Worm (Caenorhabditis elegans) whole organism, L3 larva: ENCODE results near the gene F14H12.7.

Source experiments
- R02D3.7 ChIP-seq: fragments of 150-350 bp; optimal IDR thresholded peaks from 2 replicates; lab custom pipeline; 2014; ENCODE audit warnings: missing biosample characterization, missing genetic modification characterization
- aly-2 ChIP-seq: fragments of 150-350 bp; optimal IDR thresholded peaks from 2 replicates; lab custom pipeline; 2014; ENCODE audit warnings: missing biosample characterization, missing genetic modification characterization
- ama-1 ChIP-seq: fragments of 150-350 bp; optimal IDR thresholded peaks from 2 replicates; lab custom pipeline; 2018
- ceh-16 ChIP-seq: sonication (generic microtip); optimal IDR thresholded peaks from 2 replicates; lab custom pipeline; 2017; ENCODE audit warnings: missing biosample characterization, missing genetic modification characterization
- ceh-28 ChIP-seq: fragments of 150-350 bp; optimal IDR thresholded peaks from 2 replicates; lab custom pipeline; 2014; ENCODE audit warnings: missing biosample characterization, missing genetic modification reagents, missing genetic modification characterization
- ceh-82 ChIP-seq: fragments of 150-350 bp; optimal IDR thresholded peaks from 2 replicates; lab custom pipeline; 2014; ENCODE audit warnings: missing biosample characterization, missing genetic modification characterization
- ceh-9 ChIP-seq: sonication (generic microtip); optimal IDR thresholded peaks from 2 replicates; lab custom pipeline; 2018; ENCODE audit warnings: missing biosample characterization, missing genetic modification characterization
- daf-12 ChIP-seq: fragments of 150-350 bp; optimal IDR thresholded peaks from 2 replicates; lab custom pipeline; 2014; ENCODE audit warnings: missing biosample characterization, missing genetic modification reagents, missing genetic modification characterization
- egl-5 ChIP-seq: fragments of 150-350 bp; optimal IDR thresholded peaks from 2 replicates; lab custom pipeline; 2017; ENCODE audit warnings: missing biosample characterization, missing genetic modification reagents, missing genetic modification characterization, inconsistent platforms
- elt-1 ChIP-seq: fragments of 150-350 bp; optimal IDR thresholded peaks from 2 replicates; lab custom pipeline; 2014; ENCODE audit warnings: missing biosample characterization, missing genetic modification characterization
- elt-2 ChIP-seq: sonication (generic microtip); optimal IDR thresholded peaks from 2 replicates; lab custom pipeline; 2016; ENCODE audit warnings: missing genetic modification reagents, mild to moderate bottlenecking, missing genetic modification characterization, missing compliant biosample characterization
- elt-3 ChIP-seq, 3 experiments: fragments of 150-350 bp in 1 of 3; sonication (generic microtip) in 2 of 3; optimal IDR thresholded peaks; 2 replicates in 2 of 3; 4 replicates in 1 of 3; lab custom pipeline; 2014 to 2017; ENCODE audit warnings: missing biosample characterization in 3 of 3, missing genetic modification characterization in 3 of 3
- eor-1 ChIP-seq, 2 experiments: fragments of 150-350 bp; optimal IDR thresholded peaks; 2 replicates each; lab custom pipeline; 2014 to 2018; ENCODE audit warnings: missing biosample characterization in 2 of 2, missing genetic modification characterization in 2 of 2
- fkh-2 ChIP-seq: fragments of 150-350 bp; optimal IDR thresholded peaks from 2 replicates; lab custom pipeline; 2014; ENCODE audit warnings: missing biosample characterization, missing genetic modification reagents, missing genetic modification characterization
- fos-1 ChIP-seq: fragments of 150-350 bp; optimal IDR thresholded peaks from 2 replicates; lab custom pipeline; 2014; ENCODE audit warnings: missing biosample characterization, missing genetic modification characterization
- hmg-11 ChIP-seq: sonication (generic microtip); optimal IDR thresholded peaks from 2 replicates; lab custom pipeline; 2016; ENCODE audit warnings: missing genetic modification characterization, missing compliant biosample characterization
- jun-1 ChIP-seq: fragments of 150-350 bp; optimal IDR thresholded peaks from 2 replicates; lab custom pipeline; 2014; ENCODE audit warnings: missing biosample characterization, missing genetic modification reagents, missing genetic modification characterization
- lin-15B ChIP-seq: fragments of 150-350 bp; optimal IDR thresholded peaks from 2 replicates; lab custom pipeline; 2014; ENCODE audit warnings: missing biosample characterization, missing genetic modification characterization
- lin-39 ChIP-seq: fragments of 150-350 bp; optimal IDR thresholded peaks from 2 replicates; lab custom pipeline; 2018; ENCODE audit warnings: missing biosample characterization, missing genetic modification reagents, missing genetic modification characterization
- lsy-12 ChIP-seq: sonication (generic microtip); optimal IDR thresholded peaks from 2 replicates; lab custom pipeline; 2016; ENCODE audit warnings: mild to moderate bottlenecking, missing genetic modification characterization, missing compliant biosample characterization
- mdl-1 ChIP-seq: fragments of 150-350 bp; optimal IDR thresholded peaks from 2 replicates; lab custom pipeline; 2014; ENCODE audit warnings: missing biosample characterization, missing genetic modification characterization
- mml-1 ChIP-seq: fragments of 150-350 bp; sonication (generic microtip); optimal IDR thresholded peaks from 3 replicates; lab custom pipeline; 2014; ENCODE audit warnings: missing biosample characterization, missing genetic modification characterization
- nfya-1 ChIP-seq: sonication (generic microtip); optimal IDR thresholded peaks from 2 replicates; lab custom pipeline; 2017; ENCODE audit warnings: missing genetic modification characterization, mild to moderate bottlenecking, missing compliant biosample characterization, antibody characterized with exemption, moderate library complexity; ENCODE audit not compliant: insufficient read depth
- nhr-11 ChIP-seq: fragments of 150-350 bp; optimal IDR thresholded peaks from 2 replicates; lab custom pipeline; 2014; ENCODE audit warnings: missing biosample characterization, missing genetic modification characterization
- nhr-23 ChIP-seq: fragments of 150-350 bp; optimal IDR thresholded peaks from 2 replicates; lab custom pipeline; 2014; ENCODE audit warnings: missing biosample characterization, missing genetic modification reagents, missing genetic modification characterization
- nhr-237 ChIP-seq: fragments of 150-350 bp; optimal IDR thresholded peaks from 2 replicates; lab custom pipeline; 2014; ENCODE audit warnings: missing biosample characterization, missing genetic modification characterization
- nhr-25 ChIP-seq: sonication (generic microtip); optimal IDR thresholded peaks from 2 replicates; lab custom pipeline; 2017; ENCODE audit warnings: missing biosample characterization, missing genetic modification characterization
- nhr-43 ChIP-seq: sonication (generic microtip); optimal IDR thresholded peaks from 2 replicates; lab custom pipeline; 2016; ENCODE audit warnings: mild to moderate bottlenecking, missing genetic modification characterization, missing compliant biosample characterization; ENCODE audit not compliant: poor library complexity, severe bottlenecking
- nhr-67 ChIP-seq: fragments of 150-350 bp; optimal IDR thresholded peaks from 2 replicates; lab custom pipeline; 2014; ENCODE audit warnings: missing biosample characterization, missing genetic modification characterization
- nhr-76 ChIP-seq: fragments of 150-350 bp; sonication (generic microtip); optimal IDR thresholded peaks from 5 replicates; lab custom pipeline; 2014; ENCODE audit warnings: missing biosample characterization, missing genetic modification characterization
- nhr-77 ChIP-seq: fragments of 150-350 bp; optimal IDR thresholded peaks from 2 replicates; lab custom pipeline; 2014; ENCODE audit warnings: missing biosample characterization, missing genetic modification characterization
- pha-4 ChIP-seq: fragments of 150-350 bp; optimal IDR thresholded peaks from 2 replicates; lab custom pipeline; 2014; ENCODE audit warnings: missing biosample characterization, missing genetic modification reagents, missing genetic modification characterization
- pqm-1 ChIP-seq: fragments of 150-350 bp; optimal IDR thresholded peaks from 2 replicates; lab custom pipeline; 2017; ENCODE audit warnings: missing biosample characterization, missing genetic modification characterization, inconsistent platforms
- sea-2 ChIP-seq: fragments of 150-350 bp; sonication (generic microtip); optimal IDR thresholded peaks from 4 replicates; lab custom pipeline; 2014; ENCODE audit warnings: missing biosample characterization, missing genetic modification reagents, missing genetic modification characterization
- skn-1 ChIP-seq: fragments of 150-350 bp; optimal IDR thresholded peaks from 2 replicates; lab custom pipeline; 2014; ENCODE audit warnings: missing biosample characterization, missing genetic modification characterization
- snpc-4 ChIP-seq: fragments of 150-350 bp; optimal IDR thresholded peaks from 2 replicates; lab custom pipeline; 2014; ENCODE audit warnings: missing biosample characterization, missing genetic modification characterization
- tbx-2 ChIP-seq: sonication (generic microtip); optimal IDR thresholded peaks from 2 replicates; lab custom pipeline; 2016; ENCODE audit warnings: mild to moderate bottlenecking, missing genetic modification characterization, missing compliant biosample characterization
- unc-39 ChIP-seq: sonication (generic microtip); optimal IDR thresholded peaks from 4 replicates; lab custom pipeline; 2017; ENCODE audit warnings: missing biosample characterization, missing genetic modification characterization
- unc-62 ChIP-seq: fragments of 150-350 bp; sonication (generic microtip); optimal IDR thresholded peaks from 4 replicates; lab custom pipeline; 2014; ENCODE audit warnings: missing biosample characterization, missing genetic modification reagents, missing genetic modification characterization

The F14H12.7 gene

DNA sequence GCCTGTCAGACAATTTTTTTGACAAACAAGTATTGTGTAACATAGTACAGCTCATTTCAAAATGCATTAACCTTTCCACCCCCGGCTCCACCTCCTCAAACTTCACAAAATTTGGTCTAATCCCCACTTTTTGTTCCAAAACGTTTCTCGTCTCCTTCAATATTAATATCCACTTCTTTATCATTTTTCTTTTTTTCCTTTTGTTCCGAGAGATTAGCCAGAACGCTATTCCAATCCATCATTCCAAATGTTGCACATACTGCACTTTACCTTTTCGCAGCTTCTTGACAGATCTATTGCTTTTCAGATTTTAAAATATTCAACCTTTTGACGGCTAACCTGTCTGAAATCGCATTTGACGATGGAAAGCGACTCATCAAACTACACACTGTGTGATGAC is 40.4 kb upstream of the F14H12.7 start, which contains the start of gene D1079.1:
Gene D1079.1, plus strand, starts transcription at position 301 of the 400 bp plus-strand sequence.
- TF ChIP-seq mdl-1 (no peak), nhr-23 (no peak), elt-3 (tag; optimal IDR thresholded peaks at IDR 0.05; lab: Kevin White, UChicago) (no peak), unc-39 (tag; lab: Kevin White, UChicago) (no peak), lsy-12 (tag; lab: Kevin White, UChicago) (no peak), nhr-76 (tag; lab: Kevin White, UChicago) (no peak), snpc-4 (tag; lab: Kevin White, UChicago) (no peak), jun-1 (tag; lab: Kevin White, UChicago) (no peak), eor-1 (tag; optimal IDR thresholded peaks at IDR 0.05; lab: Kevin White, UChicago) (no peak), nhr-67 (tag; lab: Kevin White, UChicago) (no peak), aly-2 (tag; lab: Kevin White, UChicago) (no peak), egl-5 (no peak), fos-1 (tag; lab: Kevin White, UChicago) (no peak), skn-1 (no peak), lin-39 (tag; lab: Kevin White, UChicago) (no peak), nfya-1 (tag; lab: Kevin White, UChicago) (no peak), daf-12 (tag; lab: Kevin White, UChicago) (no peak), ceh-28 (no peak)

DNA sequence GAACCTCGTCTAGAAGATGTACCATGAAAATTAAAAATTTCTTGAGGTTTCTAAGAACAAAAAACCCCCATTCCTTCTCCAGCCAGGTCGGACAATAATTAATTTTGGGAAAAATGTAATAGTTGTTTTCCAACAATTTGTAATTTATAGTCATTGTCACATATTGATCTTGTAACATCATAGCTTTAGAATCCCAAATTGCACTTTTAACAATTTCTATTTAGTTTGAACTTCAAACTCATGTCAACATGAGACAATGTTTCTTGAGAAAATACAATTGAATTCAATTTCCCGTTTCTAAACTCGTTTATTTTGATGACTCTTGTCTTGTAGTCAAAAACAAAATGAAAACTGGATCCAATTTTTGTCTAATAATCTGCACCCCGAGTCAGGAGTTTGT is 37.9 kb upstream of the F14H12.7 start:
- TF ChIP-seq fos-1 (tag; lab: Kevin White, UChicago) (no peak), R02D3.7 (tag; lab: Kevin White, UChicago) (no peak), ceh-9 (tag; lab: Kevin White, UChicago) (no peak), mdl-1 (no peak), ceh-16 (no peak), elt-3 (tag; optimal IDR thresholded peaks at IDR 0.05; lab: Kevin White, UChicago) (no peak), mml-1 (no peak), unc-62 (GFP tag; lab: Kevin White, UChicago) (no peak), nhr-237 (tag; lab: Kevin White, UChicago) (no peak), nhr-23 (no peak), nhr-77 (tag; lab: Kevin White, UChicago) (no peak), jun-1 (tag; lab: Kevin White, UChicago) (no peak), aly-2 (tag; lab: Kevin White, UChicago) (no peak), egl-5 (no peak)

DNA sequence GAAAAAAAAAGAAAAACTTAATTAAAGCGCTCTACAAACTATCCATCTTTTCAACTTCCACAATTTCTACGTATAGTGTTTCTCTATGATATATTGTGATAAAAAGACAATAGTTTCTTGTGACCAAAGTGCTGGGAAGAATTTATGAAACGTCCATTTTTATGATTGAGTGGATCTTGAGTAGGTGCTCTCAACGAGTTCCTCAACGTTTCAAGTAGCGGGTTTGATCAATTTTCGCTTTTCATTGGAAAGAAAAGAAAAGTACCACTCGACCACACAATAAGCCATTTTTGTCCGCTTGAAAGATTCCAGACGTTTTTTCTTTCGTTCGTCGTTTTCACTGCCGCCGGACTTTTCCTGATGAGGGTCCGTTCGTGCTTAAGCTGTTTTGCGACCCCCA is 35.0 kb upstream of the F14H12.7 start:
- TF ChIP-seq unc-39 (tag; lab: Kevin White, UChicago): no peak
- no peak for TF ChIP-seq elt-1 (tag; lab: Kevin White, UChicago)
- no peak for TF ChIP-seq fkh-2 (tag; lab: Kevin White, UChicago)
- no peak for TF ChIP-seq ama-1

DNA sequence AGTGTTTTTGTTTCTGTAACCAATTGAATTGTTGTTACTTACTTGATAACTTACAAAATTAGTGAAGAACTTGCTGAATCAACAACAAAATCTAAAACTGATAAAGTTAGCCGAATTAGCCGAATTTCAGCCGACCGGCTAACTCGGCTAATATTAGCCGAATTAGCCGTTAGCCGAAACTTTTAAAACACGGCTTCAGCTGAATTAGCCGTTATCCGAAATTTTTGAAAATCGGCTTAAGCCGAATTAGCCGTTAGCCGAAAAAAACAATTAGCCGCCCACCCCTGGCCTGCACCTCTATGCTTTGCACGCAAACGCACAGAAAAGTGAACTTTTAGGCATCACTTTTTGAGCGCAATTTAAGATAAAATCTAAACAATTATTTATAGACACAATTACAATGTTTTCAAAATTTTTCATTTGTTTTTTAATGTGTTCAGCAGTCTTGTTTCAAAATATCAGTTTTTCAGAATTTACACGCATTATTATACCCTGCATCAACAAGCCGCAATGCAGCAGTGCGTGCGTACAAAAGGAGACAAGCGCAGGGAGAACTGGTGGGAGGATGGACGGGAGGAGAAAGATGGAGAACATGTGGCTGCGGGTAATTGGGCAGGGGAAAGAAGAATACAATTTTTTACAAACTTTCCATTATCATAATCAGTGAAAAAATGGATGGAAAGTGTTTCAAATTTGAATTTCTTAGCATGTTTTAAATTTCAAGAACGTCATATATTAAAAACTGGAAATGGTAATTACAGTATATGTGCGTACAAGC is 32.8 kb upstream of the F14H12.7 start:
- TF ChIP-seq snpc-4 (tag; lab: Kevin White, UChicago) (peak; percentile 80), lin-39 (tag; lab: Kevin White, UChicago) (peak; percentile 83), mdl-1 (no peak), pqm-1 (tag; lab: Kevin White, UChicago) (peak; percentile 21), elt-1 (tag; lab: Kevin White, UChicago) (no peak), elt-2 (tag; lab: Kevin White, UChicago) (peak; percentile 62), jun-1 (tag; lab: Kevin White, UChicago) (peak; percentile 81), nhr-23 (peak; percentile 84), tbx-2 (tag; lab: Kevin White, UChicago) (peak; percentile 66), ceh-82 (tag; lab: Kevin White, UChicago) (peak; percentile 29), skn-1 (peak; percentile 46), nhr-25 (tag; lab: Kevin White, UChicago) (peak; percentile 87), sea-2 (GFP tag; lab: Kevin White, UChicago) (no peak), nhr-43 (tag; lab: Kevin White, UChicago) (peak; percentile 86), lin-15B (tag; lab: Kevin White, UChicago) (peak; percentile 27), R02D3.7 (tag; lab: Kevin White, UChicago) (peak; percentile 54), nhr-77 (tag; lab: Kevin White, UChicago) (peak; percentile 71), nfya-1 (tag; lab: Kevin White, UChicago) (peak; percentile 71), ceh-28 (peak; percentile 80), fkh-2 (tag; lab: Kevin White, UChicago) (no peak), pha-4 (peak; percentile 88), fos-1 (tag; lab: Kevin White, UChicago) (no peak), nhr-11 (tag; lab: Kevin White, UChicago) (peak; percentile 9), nhr-67 (tag; lab: Kevin White, UChicago) (no peak), nhr-76 (tag; lab: Kevin White, UChicago) (no peak), egl-5 (peak; percentile 65), hmg-11 (tag; lab: Kevin White, UChicago) (peak; percentile 84)
